Fruit fly (Drosophila melanogaster) whole organism: ENCODE data around the gene CG32295.

Experiments used
- CG8478 ChIP-seq: fragments of >200 bp; optimal IDR thresholded peaks from 2 replicates; lab custom pipeline; 2018; ENCODE audit warnings: inconsistent platforms
- Dll ChIP-seq: fragments of >200 bp; optimal IDR thresholded peaks from 2 replicates; lab custom pipeline; 2017
- EcR ChIP-seq, 2 experiments: fragments of >200 bp; optimal IDR thresholded peaks; 2 replicates each; lab custom pipeline; 2017; ENCODE audit warnings: missing biosample characterization in 2 of 2, missing genetic modification characterization in 2 of 2, missing genetic modification reagents in 2 of 2
- pan ChIP-seq: fragments of >200 bp; optimal IDR thresholded peaks from 2 replicates; lab custom pipeline; 2017
- psq ChIP-seq: fragments of >200 bp; optimal IDR thresholded peaks from 2 replicates; lab custom pipeline; 2017
- usp ChIP-seq: fragments of >200 bp; optimal IDR thresholded peaks from 2 replicates; lab custom pipeline; 2017; ENCODE audit warnings: missing biosample characterization, missing genetic modification characterization, mixed read lengths

Gene CG32295

DNA sequence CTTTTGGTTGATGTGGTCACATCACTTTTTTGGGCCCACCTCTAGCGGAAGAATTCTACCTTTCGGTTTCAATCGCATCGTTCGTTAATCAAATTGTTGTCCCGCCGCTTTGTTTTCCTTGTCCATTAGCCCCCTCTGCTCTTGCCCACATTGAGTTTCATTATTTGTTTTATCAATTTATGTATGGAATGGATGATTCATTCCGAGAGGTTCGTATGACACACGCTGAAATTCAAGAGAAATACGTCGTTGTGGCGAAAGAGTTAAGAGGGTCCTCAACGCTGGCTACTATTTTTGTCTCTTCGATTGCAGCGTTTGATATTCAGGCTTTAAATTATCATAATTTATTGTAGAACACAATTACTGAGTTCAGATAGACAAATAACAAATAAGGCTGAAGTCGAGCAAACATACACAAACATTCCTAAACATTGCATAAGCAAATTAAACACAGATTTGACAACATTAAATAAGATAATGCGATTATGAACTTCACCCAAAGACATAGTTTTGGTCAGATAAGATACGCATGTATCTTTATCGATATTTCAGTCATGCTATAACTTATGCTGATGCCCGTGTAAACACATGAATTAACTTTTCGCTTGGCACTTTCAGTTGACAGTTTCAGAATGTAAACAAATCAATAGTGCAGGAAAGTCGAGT is 33.1 kb downstream of the CG32295 start:
- TF ChIP-seq psq (lab: Kevin White, UChicago) = no peak

DNA sequence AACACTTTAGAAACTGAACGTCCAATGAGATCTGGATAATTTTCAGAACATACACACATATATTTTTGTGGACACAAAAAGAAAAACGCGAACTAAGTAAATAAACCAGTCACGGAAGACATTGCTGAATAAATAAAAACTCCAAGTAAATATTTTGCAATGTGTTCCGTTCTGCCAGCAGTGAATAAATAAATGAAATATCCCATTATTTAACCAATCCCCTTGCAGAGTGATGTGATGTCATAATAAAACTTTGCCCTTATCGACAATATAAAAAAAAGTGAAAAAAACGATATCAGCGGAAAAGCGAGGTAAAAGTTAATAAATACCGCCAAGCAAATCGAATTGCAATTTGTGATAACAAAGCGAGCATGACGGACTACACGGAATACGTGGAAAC is 36.0 kb downstream of the CG32295 start:
- TF ChIP-seq pan (lab: Kevin White, UChicago) (no peak), psq (lab: Kevin White, UChicago) (no peak), usp (GFP tag; lab: Kevin White, UChicago) (no peak), EcR (GFP tag; optimal IDR thresholded peaks at IDR 0.05; lab: Kevin White, UChicago) (no peak), CG8478 (lab: Kevin White, UChicago) (no peak), Dll (lab: Kevin White, UChicago) (no peak)

DNA sequence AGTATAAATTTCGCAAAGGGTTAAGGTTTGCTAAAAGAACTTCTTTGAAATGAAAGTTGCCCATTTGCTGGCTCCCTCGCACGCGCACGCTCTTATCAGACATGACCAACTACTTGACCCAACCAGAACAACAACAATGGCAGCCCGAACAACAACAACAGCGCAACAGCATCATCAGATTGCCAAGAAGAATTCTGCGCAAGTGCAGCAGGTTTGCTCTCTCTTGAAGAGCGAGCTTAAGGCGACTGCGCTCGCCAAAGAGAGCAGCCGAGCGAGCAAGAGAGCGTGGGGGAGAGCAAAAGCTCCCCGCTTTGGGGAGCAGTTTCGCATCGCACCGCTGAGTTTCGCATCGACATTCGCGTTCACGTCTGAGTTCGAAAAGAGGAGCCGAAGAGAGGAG is 36.9 kb downstream of the CG32295 start:
- TF ChIP-seq pan (lab: Kevin White, UChicago) (no peak), Dll (lab: Kevin White, UChicago) (peak; percentile 96), usp (GFP tag; lab: Kevin White, UChicago) (no peak)

DNA sequence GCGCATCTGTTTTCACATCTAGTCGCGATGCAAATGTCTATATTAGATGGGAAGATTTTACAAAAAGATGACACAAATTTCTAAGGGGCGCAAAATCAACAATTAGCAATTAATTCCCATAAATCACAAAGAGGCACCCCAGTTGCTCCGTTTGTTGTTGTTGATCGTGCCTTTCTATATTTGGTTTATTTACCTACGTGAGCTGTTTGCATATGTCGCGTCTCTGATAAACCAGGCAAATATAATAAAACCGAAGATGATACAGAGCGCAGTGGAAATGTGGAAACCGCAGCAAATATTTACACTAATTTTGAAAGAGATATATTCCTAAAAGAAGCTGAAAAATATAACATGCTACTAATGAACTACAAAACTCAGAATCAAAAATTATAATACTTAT is 37.3 kb downstream of the CG32295 start:
- TF ChIP-seq EcR (GFP tag; optimal IDR thresholded peaks at IDR 0.05; lab: Kevin White, UChicago) = no peak
- no peak for TF ChIP-seq Dll (lab: Kevin White, UChicago)
- no peak for TF ChIP-seq pan (lab: Kevin White, UChicago)
- TF ChIP-seq psq (lab: Kevin White, UChicago) = no peak
- TF ChIP-seq usp (GFP tag; lab: Kevin White, UChicago) = no peak
- no peak for TF ChIP-seq CG8478 (lab: Kevin White, UChicago)

DNA sequence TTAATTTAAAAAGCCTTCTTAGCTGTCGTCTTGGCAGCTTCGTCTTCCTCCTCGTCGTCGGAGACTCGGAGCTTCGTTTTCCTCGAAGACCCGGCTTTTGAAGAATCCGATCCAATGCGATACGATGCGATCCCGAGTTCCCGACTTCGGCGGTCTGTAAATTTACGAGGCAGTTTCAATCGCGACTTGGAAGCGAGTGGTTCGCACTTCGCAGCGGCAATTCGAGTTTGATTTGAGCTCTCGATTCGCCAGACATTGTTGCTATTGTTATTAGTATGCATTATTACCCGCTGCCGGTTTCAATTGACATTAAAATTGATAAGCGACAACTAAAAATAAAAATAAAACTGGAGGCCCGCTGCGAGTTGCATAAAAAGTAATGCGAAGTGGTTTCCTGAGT is 38.1 kb downstream of the CG32295 start, which contains the start of gene CG1146:
Gene CG1146 (plus strand): TSS at position 171 of the 400 bp plus-strand sequence.
- no peak for TF ChIP-seq usp (GFP tag; lab: Kevin White, UChicago)
- TF ChIP-seq Dll (lab: Kevin White, UChicago) = no peak
- no peak for TF ChIP-seq psq (lab: Kevin White, UChicago)
- TF ChIP-seq pan (lab: Kevin White, UChicago) = no peak
- TF ChIP-seq CG8478 (lab: Kevin White, UChicago) = no peak
- TF ChIP-seq EcR (GFP tag; optimal IDR thresholded peaks at IDR 0.05; lab: Kevin White, UChicago) = no peak

DNA sequence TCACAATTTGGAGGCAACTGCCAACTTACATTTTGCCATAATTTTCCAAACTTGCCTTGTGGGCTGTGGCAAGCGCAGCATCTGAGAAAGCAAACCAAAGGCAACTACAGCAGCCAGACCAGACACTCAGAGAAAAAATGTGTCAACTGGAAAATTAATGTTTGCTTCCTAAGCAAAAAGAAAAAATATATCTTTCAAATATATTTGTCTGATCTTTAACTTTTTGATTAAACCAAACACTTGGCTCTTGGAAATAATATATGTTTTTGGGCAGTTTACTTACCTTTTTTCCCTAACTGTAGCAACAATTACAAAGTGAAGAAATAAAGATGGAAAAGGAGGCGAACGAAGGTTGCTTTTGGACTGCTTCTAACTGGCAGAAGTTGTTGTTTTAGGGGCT is 39.5 kb downstream of the CG32295 start:
- TF ChIP-seq pan (lab: Kevin White, UChicago) = no peak
- TF ChIP-seq EcR (GFP tag; optimal IDR thresholded peaks at IDR 0.05; lab: Kevin White, UChicago) = no peak
- TF ChIP-seq usp (GFP tag; lab: Kevin White, UChicago) = no peak
- TF ChIP-seq CG8478 (lab: Kevin White, UChicago) = no peak
- TF ChIP-seq Dll (lab: Kevin White, UChicago) = no peak
- no peak for TF ChIP-seq psq (lab: Kevin White, UChicago)

DNA sequence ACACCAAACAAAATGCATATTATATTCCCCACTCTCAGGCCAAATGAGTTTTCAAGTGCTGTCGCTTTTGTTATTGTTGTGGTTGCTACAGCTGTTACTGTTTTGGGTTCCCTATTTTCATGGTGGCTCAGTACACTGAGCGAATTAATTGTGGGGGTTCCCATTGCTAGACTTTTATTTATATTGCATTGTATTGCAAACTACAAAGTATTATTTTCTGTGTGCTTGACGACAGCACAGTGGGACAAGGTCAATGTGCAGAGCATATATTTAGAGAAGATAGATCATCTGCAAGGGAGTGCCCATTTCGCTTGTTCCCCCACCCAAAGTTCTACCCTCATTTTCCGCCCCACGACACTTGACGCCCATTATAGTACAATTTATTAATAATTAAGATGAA is 40.3 kb downstream of the CG32295 start:
- TF ChIP-seq pan (lab: Kevin White, UChicago) = no peak
- TF ChIP-seq usp (GFP tag; lab: Kevin White, UChicago) = no peak
- TF ChIP-seq CG8478 (lab: Kevin White, UChicago) = no peak
- no peak for TF ChIP-seq psq (lab: Kevin White, UChicago)
- TF ChIP-seq EcR (GFP tag; optimal IDR thresholded peaks at IDR 0.05; lab: Kevin White, UChicago) = no peak
- TF ChIP-seq Dll (lab: Kevin White, UChicago) = no peak

DNA sequence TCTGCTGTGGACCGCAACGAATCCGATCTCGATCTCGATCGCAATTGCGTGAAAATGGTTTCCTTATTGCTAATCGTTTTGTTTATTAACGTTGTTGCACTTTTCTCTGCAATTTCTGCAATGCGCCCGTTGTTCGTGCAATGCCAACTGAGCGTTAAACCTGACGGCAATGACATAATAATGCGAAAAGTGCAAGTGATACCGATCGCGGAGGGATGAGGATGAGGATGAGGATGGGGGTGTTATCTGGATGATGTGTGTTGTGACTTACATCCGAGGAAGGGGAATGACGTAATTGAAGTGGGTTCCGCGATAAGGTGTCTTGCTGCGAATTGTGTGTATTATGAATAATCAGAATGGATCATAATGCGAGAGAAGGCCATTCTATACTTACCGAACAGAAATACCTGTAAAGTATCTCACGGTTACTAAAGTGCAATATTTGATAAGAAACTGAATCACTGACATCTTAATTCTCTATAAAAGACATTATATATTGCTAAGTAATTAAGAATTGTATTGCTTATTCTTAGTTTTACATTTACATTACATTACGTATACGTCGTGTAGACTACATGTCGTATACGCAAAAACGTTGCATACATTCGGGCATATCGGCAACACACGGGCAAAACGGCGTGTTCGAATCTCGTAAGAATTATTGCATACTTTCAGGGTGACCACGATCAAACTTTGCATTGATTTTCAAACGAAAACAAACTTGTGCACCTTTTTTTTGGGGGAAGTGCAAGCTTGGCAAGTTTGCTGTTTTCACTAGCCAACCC is 41.2 kb downstream of the CG32295 start:
- TF ChIP-seq usp (GFP tag; lab: Kevin White, UChicago) = no peak
- no peak for TF ChIP-seq Dll (lab: Kevin White, UChicago)
- TF ChIP-seq EcR (GFP tag; optimal IDR thresholded peaks at IDR 0.05; lab: Kevin White, UChicago) = no peak
- TF ChIP-seq pan (lab: Kevin White, UChicago) = no peak
- TF ChIP-seq CG8478 (lab: Kevin White, UChicago) = no peak
- TF ChIP-seq psq (lab: Kevin White, UChicago) = no peak

DNA sequence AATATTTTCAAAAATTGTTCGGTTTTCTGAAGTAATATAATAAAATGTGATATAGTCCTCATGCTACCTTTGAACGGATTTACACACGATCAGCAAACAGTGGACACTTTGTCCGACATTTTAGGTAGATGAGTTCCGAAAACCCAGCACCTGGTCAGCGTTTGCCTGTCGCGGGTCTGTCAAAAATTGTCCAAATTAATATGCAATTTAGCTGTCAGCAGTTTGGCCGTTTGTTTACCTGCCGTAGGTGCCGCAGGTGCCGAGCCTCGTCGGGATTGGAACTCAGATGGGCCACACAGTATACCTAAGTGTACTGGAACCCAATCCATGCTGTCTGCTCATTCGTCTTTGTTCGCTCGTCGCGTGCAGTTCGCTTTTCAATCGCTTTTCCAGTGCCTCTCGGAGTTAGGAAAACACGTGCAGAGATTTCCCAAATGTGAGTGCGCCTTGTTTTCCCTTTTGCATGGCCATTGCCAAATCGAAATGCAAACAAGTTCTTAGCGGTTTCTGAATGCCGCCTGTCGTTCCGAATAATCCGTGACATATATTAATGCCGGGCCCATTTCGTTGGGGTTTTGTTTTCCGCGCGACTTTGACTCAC is 43.7 kb downstream of the CG32295 start:
- TF ChIP-seq EcR (GFP tag; optimal IDR thresholded peaks at IDR 0.05; lab: Kevin White, UChicago) = no peak
- TF ChIP-seq pan (lab: Kevin White, UChicago) = no peak
- TF ChIP-seq CG8478 (lab: Kevin White, UChicago) = no peak
- no peak for TF ChIP-seq usp (GFP tag; lab: Kevin White, UChicago)
- TF ChIP-seq Dll (lab: Kevin White, UChicago) = no peak
- TF ChIP-seq psq (lab: Kevin White, UChicago) = no peak

DNA sequence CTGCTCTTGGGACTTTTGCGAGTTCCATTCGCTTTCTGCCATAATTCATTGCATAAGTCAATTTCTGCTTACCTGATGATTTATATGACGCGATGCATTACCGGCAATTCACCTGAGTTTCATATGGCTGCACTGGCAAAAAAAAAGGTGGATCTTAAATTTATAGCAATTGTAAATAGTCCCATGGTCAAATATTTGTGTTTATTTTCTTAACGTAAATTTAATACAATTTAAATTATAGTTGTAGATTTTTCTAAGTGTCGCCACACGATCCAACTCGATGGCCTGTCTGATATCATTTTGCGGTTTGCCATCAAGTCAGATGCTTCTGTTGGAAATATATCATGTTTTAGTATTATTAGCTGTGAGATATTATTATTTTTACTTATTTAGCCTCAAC is 45.3 kb downstream of the CG32295 start:
- TF ChIP-seq Dll (lab: Kevin White, UChicago) (no peak), EcR (GFP tag; optimal IDR thresholded peaks at IDR 0.05; lab: Kevin White, UChicago) (no peak), CG8478 (lab: Kevin White, UChicago) (no peak), pan (lab: Kevin White, UChicago) (no peak), psq (lab: Kevin White, UChicago) (no peak), usp (GFP tag; lab: Kevin White, UChicago) (no peak)

DNA sequence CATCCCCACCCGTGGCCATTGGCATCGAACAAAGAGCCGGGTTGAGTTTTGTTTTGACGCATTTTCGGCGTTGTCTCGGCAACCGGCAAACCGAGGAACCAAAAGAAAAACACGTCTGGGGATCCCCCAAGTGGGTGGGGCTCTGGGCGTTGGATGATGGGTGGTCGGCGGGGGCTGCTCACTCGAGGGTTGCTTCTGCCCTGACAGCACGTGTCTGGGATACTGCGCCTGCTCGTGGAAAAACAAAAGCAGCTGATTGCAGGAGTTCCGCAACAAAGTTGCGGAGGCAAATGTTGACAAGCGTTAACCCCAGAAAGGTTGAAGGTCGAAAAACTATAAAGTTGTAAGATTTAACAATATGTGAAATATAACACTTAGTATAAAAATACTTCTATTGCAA is 46.3 kb downstream of the CG32295 start:
- TF ChIP-seq EcR (GFP tag; optimal IDR thresholded peaks at IDR 0.05; lab: Kevin White, UChicago) = no peak
- no peak for TF ChIP-seq usp (GFP tag; lab: Kevin White, UChicago)
